Worm (Caenorhabditis elegans): ENCODE measurements around the gene T19H12.2.

ce11 chrV:4842544-4842943 is 47.7 kb upstream of the T19H12.2 start, which contains the start of the genes cwp-2 and cwp-3:
- no peak for TF ChIP-seq nhr-25 (tag; optimal IDR thresholded peaks at IDR 0.05; ENCODE audit: borderline replicate concordance, insufficient read depth)
- no peak for TF ChIP-seq fkh-10 (GFP tag; optimal IDR thresholded peaks at IDR 0.05)
- TF ChIP-seq lsy-2 (tag; optimal IDR thresholded peaks at IDR 0.05): no peak
- TF ChIP-seq ceh-20 (GFP tag; IDR thresholded peaks at IDR 0.05): no peak
- TF ChIP-seq ztf-11 (tag; optimal IDR thresholded peaks at IDR 0.05): no peak
- TF ChIP-seq dpl-1 (GFP tag; optimal IDR thresholded peaks at IDR 0.05): no peak

All from whole organism, L4 larva.